Fruit fly (Drosophila melanogaster) whole organism, prepupa: ENCODE data around the gene CG5087.

Experiments
- Blimp-1 ChIP-seq: fragments of 200-800 bp; sonication (Bioruptor generic); optimal IDR thresholded peaks from 3 replicates; lab custom pipeline; 2017; ENCODE audit warnings: missing biosample characterization, missing genetic modification characterization, mild to moderate bottlenecking, moderate library complexity, missing genetic modification reagents
- CG10631 ChIP-seq: fragments of 200-800 bp; sonication (Bioruptor generic); optimal IDR thresholded peaks from 2 replicates; lab custom pipeline; 2016; ENCODE audit warnings: missing biosample characterization, missing genetic modification characterization
- CG10669 ChIP-seq: fragments of 200-800 bp; sonication (Bioruptor generic); optimal IDR thresholded peaks from 3 replicates; lab custom pipeline; 2018; ENCODE audit warnings: missing biosample characterization, mild to moderate bottlenecking, missing genetic modification characterization, moderate library complexity
- CG11762 ChIP-seq: fragments of 200-800 bp; sonication (Bioruptor generic); optimal IDR thresholded peaks from 3 replicates; lab custom pipeline; 2016; ENCODE audit warnings: missing biosample characterization, missing genetic modification characterization; ENCODE audit not compliant: insufficient read depth
- CG11902 ChIP-seq: fragments of 200-800 bp; sonication (Bioruptor generic); optimal IDR thresholded peaks from 3 replicates; lab custom pipeline; 2016; ENCODE audit warnings: missing biosample characterization, missing genetic modification characterization
- CG15336 ChIP-seq: fragments of 200-800 bp; sonication (Bioruptor generic); IDR thresholded peaks from 2 replicates; pipeline ENCODE4 v1.3.6; 2022; ENCODE audit warnings: missing biosample characterization, missing genetic modification characterization
- CG16779 ChIP-seq: fragments of 200-800 bp; sonication (Bioruptor generic); optimal IDR thresholded peaks from 3 replicates; lab custom pipeline; 2017; ENCODE audit warnings: missing biosample characterization, mild to moderate bottlenecking, missing genetic modification characterization
- CG3032 ChIP-seq: fragments of 200-800 bp; optimal IDR thresholded peaks from 2 replicates; lab custom pipeline; 2019; ENCODE audit warnings: missing biosample characterization, mild to moderate bottlenecking, missing genetic modification characterization, moderate library complexity
- CG32006 ChIP-seq: fragments of 200-800 bp; sonication (Bioruptor generic); optimal IDR thresholded peaks from 3 replicates; lab custom pipeline; 2017; ENCODE audit warnings: missing biosample characterization, mild to moderate bottlenecking, missing genetic modification characterization
- CG34406 ChIP-seq: fragments of 200-800 bp; sonication (Bioruptor generic); optimal IDR thresholded peaks from 3 replicates; lab custom pipeline; 2016; ENCODE audit warnings: missing biosample characterization, missing genetic modification characterization
- CG3919 ChIP-seq: fragments of 200-800 bp; sonication (Bioruptor generic); optimal IDR thresholded peaks from 3 replicates; lab custom pipeline; 2016; ENCODE audit warnings: missing biosample characterization, missing genetic modification characterization
- CG4318 ChIP-seq: fragments of 200-800 bp; sonication (Bioruptor generic); optimal IDR thresholded peaks from 3 replicates; lab custom pipeline; 2017; ENCODE audit warnings: missing biosample characterization, mild to moderate bottlenecking, missing genetic modification characterization
- CG6163 ChIP-seq: fragments of 200-800 bp; sonication (Bioruptor generic); IDR thresholded peaks from 3 replicates; pipeline ENCODE4 v1.3.6; 2022; ENCODE audit warnings: missing biosample characterization, missing genetic modification characterization
- CG6792 ChIP-seq: fragments of 200-800 bp; sonication (Bioruptor generic); optimal IDR thresholded peaks from 3 replicates; lab custom pipeline; 2016; ENCODE audit warnings: missing biosample characterization, missing genetic modification characterization
- CG6808 ChIP-seq: fragments of 200-800 bp; sonication (Bioruptor generic); optimal IDR thresholded peaks from 3 replicates; lab custom pipeline; 2017; ENCODE audit warnings: missing biosample characterization, missing genetic modification characterization, mild to moderate bottlenecking, moderate library complexity, missing genetic modification reagents
- CG6854 ChIP-seq: fragments of 200-800 bp; sonication (Bioruptor generic); optimal IDR thresholded peaks from 2 replicates; lab custom pipeline; 2017; ENCODE audit warnings: missing biosample characterization, mild to moderate bottlenecking, missing genetic modification characterization
- CG7368 ChIP-seq: fragments of 200-800 bp; sonication (Bioruptor generic); optimal IDR thresholded peaks from 3 replicates; lab custom pipeline; 2016; ENCODE audit warnings: missing biosample characterization, missing genetic modification characterization
- CG8119 ChIP-seq: fragments of 200-800 bp; sonication (Bioruptor generic); IDR thresholded peaks from 3 replicates; pipeline ENCODE4 v1.3.6; 2022; ENCODE audit warnings: missing biosample characterization, missing genetic modification characterization
- CG8319 ChIP-seq: fragments of 200-800 bp; sonication (Bioruptor generic); optimal IDR thresholded peaks from 3 replicates; lab custom pipeline; 2016; ENCODE audit warnings: missing biosample characterization, missing genetic modification characterization
- CG8632 ChIP-seq: fragments of 200-800 bp; sonication (Bioruptor generic); optimal IDR thresholded peaks from 3 replicates; lab custom pipeline; 2016; ENCODE audit warnings: missing biosample characterization, missing genetic modification characterization
- CG9139 ChIP-seq: fragments of 200-800 bp; sonication (Bioruptor generic); optimal IDR thresholded peaks from 3 replicates; lab custom pipeline; 2017; ENCODE audit warnings: missing biosample characterization, mild to moderate bottlenecking, missing genetic modification characterization
- Eip75B ChIP-seq: fragments of 200-800 bp; sonication (Bioruptor generic); optimal IDR thresholded peaks from 3 replicates; lab custom pipeline; 2016; ENCODE audit warnings: missing biosample characterization, missing genetic modification characterization
- Eip78C ChIP-seq: fragments of 200-800 bp; sonication (Bioruptor generic); peaks from one replicate; lab custom pipeline; 2016; ENCODE audit warnings: missing biosample characterization, missing genetic modification characterization
- Ets96B ChIP-seq: fragments of 200-800 bp; optimal IDR thresholded peaks from 2 replicates; lab custom pipeline; 2019; ENCODE audit warnings: missing biosample characterization, mild to moderate bottlenecking, missing genetic modification characterization, moderate library complexity
- Gug ChIP-seq: fragments of 200-800 bp; sonication (Bioruptor generic); IDR thresholded peaks from 2 replicates; pipeline ENCODE4 v1.3.6; 2022; ENCODE audit warnings: missing biosample characterization, missing genetic modification characterization
- Hr39 ChIP-seq: fragments of 200-800 bp; sonication (Bioruptor generic); optimal IDR thresholded peaks from 2 replicates; lab custom pipeline; 2016; ENCODE audit warnings: missing biosample characterization, missing genetic modification characterization
- Hr4 ChIP-seq: fragments of 200-800 bp; sonication (Bioruptor generic); optimal IDR thresholded peaks from 3 replicates; lab custom pipeline; 2016; ENCODE audit warnings: missing biosample characterization, missing genetic modification characterization
- Lpt ChIP-seq: fragments of 200-800 bp; sonication (Bioruptor generic); optimal IDR thresholded peaks from 3 replicates; lab custom pipeline; 2016; ENCODE audit warnings: missing biosample characterization, missing genetic modification characterization
- Met ChIP-seq: fragments of 200-800 bp; sonication (Bioruptor generic); optimal IDR thresholded peaks from 3 replicates; lab custom pipeline; 2016; ENCODE audit warnings: missing biosample characterization, missing genetic modification characterization
- Sox102F ChIP-seq: fragments of 200-800 bp; sonication (Bioruptor generic); optimal IDR thresholded peaks from 2 replicates; lab custom pipeline; 2016; ENCODE audit warnings: missing biosample characterization, mild to moderate bottlenecking, missing genetic modification characterization
- Sox15 ChIP-seq: fragments of 200-800 bp; sonication (Bioruptor generic); optimal IDR thresholded peaks from 3 replicates; lab custom pipeline; 2016; ENCODE audit warnings: missing biosample characterization, missing genetic modification characterization
- acj6 ChIP-seq: fragments of 200-800 bp; sonication (Bioruptor generic); optimal IDR thresholded peaks from 3 replicates; lab custom pipeline; 2016; ENCODE audit warnings: missing biosample characterization, missing genetic modification characterization
- cyc ChIP-seq: fragments of 200-800 bp; sonication (Bioruptor generic); optimal IDR thresholded peaks from 3 replicates; lab custom pipeline; 2016; ENCODE audit warnings: missing biosample characterization, missing genetic modification characterization
- dsx ChIP-seq: fragments of 200-800 bp; optimal IDR thresholded peaks from 3 replicates; lab custom pipeline; 2019; ENCODE audit warnings: missing biosample characterization, mild to moderate bottlenecking, missing genetic modification characterization, moderate library complexity; ENCODE audit not compliant: poor library complexity, severe bottlenecking
- esn ChIP-seq: fragments of 200-800 bp; sonication (Bioruptor generic); optimal IDR thresholded peaks from 2 replicates; lab custom pipeline; 2016; ENCODE audit warnings: missing biosample characterization, mild to moderate bottlenecking, missing genetic modification characterization, moderate library complexity
- fd59A ChIP-seq: fragments of 200-800 bp; sonication (Bioruptor generic); optimal IDR thresholded peaks from 2 replicates; lab custom pipeline; 2017; ENCODE audit warnings: missing biosample characterization, mild to moderate bottlenecking, missing genetic modification characterization, missing genetic modification reagents
- fd85E ChIP-seq: fragments of 200-800 bp; sonication (Bioruptor generic); optimal IDR thresholded peaks from 3 replicates; lab custom pipeline; 2016; ENCODE audit warnings: missing biosample characterization, missing genetic modification characterization
- fkh ChIP-seq: fragments of 200-800 bp; sonication (Bioruptor generic); optimal IDR thresholded peaks from 3 replicates; lab custom pipeline; 2017; ENCODE audit warnings: missing biosample characterization, mild to moderate bottlenecking, missing genetic modification characterization, moderate library complexity
- net ChIP-seq: fragments of 200-800 bp; sonication (Bioruptor generic); optimal IDR thresholded peaks from 3 replicates; lab custom pipeline; 2016; ENCODE audit warnings: missing biosample characterization, missing genetic modification characterization
- pdm3 ChIP-seq: fragments of 200-800 bp; sonication (Bioruptor generic); optimal IDR thresholded peaks from 3 replicates; lab custom pipeline; 2016; ENCODE audit warnings: missing biosample characterization, missing genetic modification characterization
- salr ChIP-seq, 2 experiments: fragments of 200-800 bp; sonication (Bioruptor generic); optimal IDR thresholded peaks; 3 replicates each; lab custom pipeline; 2016 to 2018; ENCODE audit warnings: missing biosample characterization in 2 of 2, missing genetic modification characterization in 2 of 2, mild to moderate bottlenecking in 1 of 2
- ss ChIP-seq, 2 experiments: fragments of 200-800 bp; sonication (Bioruptor generic); optimal IDR thresholded peaks; 2 replicates in 1 of 2; 3 replicates in 1 of 2; lab custom pipeline; 2017 to 2018; ENCODE audit warnings: mild to moderate bottlenecking in 2 of 2, missing biosample characterization in 2 of 2, missing genetic modification characterization in 2 of 2, moderate library complexity in 1 of 2
- svp ChIP-seq: fragments of 200-800 bp; sonication (Bioruptor generic); peaks from one replicate; lab custom pipeline; 2016; ENCODE audit warnings: missing biosample characterization, missing genetic modification characterization
- vri ChIP-seq: fragments of 200-800 bp; sonication (Bioruptor generic); optimal IDR thresholded peaks from 3 replicates; lab custom pipeline; 2016; ENCODE audit warnings: missing biosample characterization, mild to moderate bottlenecking, missing genetic modification characterization

The CG5087 gene

DNA sequence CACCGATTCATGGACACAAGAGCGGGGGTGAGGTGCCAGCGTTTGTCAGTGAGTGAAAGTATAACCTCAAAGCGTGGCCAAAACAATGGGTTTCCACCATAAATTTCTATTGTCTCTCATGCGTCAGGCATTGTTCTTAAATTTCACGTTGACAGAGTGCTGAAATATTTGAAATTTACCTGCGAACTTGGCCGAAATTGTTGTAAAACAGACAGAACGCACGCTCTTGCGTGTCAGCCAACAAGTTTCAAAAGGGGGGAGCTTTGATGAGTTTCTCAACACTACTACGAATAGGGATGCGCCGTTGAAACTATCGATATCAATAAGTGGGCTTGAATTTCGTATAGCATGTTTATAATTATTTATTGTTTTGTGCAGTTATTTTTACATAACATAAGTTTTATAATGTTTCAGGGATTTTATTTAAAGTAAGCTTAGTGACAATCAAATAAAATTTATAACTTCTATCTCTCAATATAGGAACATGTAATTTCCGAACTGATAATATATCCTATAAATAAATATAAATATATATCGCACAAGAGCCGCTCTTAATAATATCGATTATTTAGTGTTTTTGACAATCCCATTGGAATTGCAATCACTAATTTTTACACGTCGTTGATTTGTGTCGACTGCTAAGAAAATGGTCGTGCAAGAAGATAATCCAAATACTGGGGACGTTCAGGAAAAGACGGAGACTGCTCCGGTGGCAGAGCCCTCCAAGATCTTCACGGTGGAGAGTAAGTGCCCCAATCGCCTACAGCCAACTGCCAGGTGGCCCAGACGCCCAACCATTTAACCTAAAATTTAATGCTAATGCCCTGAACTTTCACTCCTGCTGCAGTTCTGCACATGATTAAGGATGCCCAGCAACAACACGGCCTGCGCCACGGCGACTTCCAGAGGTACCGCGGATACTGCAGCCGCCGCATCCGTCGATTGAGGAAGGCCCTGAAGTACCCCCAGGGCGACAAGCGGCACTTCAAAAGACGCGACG is 23.2 kb upstream of the CG5087 start, which contains the start of the genes pix and Srp68 (continued):
- no peak for TF ChIP-seq CG8119 (GFP tag; lab: Robert Waterston, UW)
- TF ChIP-seq ss (GFP tag; optimal IDR thresholded peaks at IDR 0.05; lab: Kevin White, UChicago) = peak in 1 of 2 experiments; percentile 17
- no peak for TF ChIP-seq CG4318 (GFP tag; lab: Kevin White, UChicago)
- TF ChIP-seq CG15336 (GFP tag; lab: Robert Waterston, UW) = 0 out of 2 replicates have a peak, but pooled peaks have one; percentile 7
- peak; percentile 69 for TF ChIP-seq CG3032 (tag; lab: Kevin White, UChicago)
- TF ChIP-seq CG6792 (GFP tag; lab: Kevin White, UChicago) = no peak
- TF ChIP-seq Lpt (GFP tag; lab: Kevin White, UChicago) = no peak
- TF ChIP-seq CG8632 (GFP tag; lab: Kevin White, UChicago) = no peak
- peak; percentile 5 for TF ChIP-seq CG34406 (GFP tag; lab: Kevin White, UChicago)
- TF ChIP-seq esn (GFP tag; lab: Kevin White, UChicago) = peak; percentile 83
- no peak for TF ChIP-seq CG3919 (GFP tag; lab: Kevin White, UChicago)
- TF ChIP-seq CG9139 (GFP tag; lab: Kevin White, UChicago) = no peak
- TF ChIP-seq Sox15 (GFP tag; lab: Kevin White, UChicago) = peak; percentile 59
- TF ChIP-seq CG10631 = peak; percentile 47
- TF ChIP-seq Eip75B (GFP tag; lab: Kevin White, UChicago) = no peak
- TF ChIP-seq Eip78C = no peak
- no peak for TF ChIP-seq acj6 (GFP tag; lab: Kevin White, UChicago)
- TF ChIP-seq CG10669 (GFP tag; lab: Kevin White, UChicago) = no peak
- TF ChIP-seq CG6163 (GFP tag; lab: Robert Waterston, UW) = no peak
- no peak for TF ChIP-seq salr (GFP tag; optimal IDR thresholded peaks at IDR 0.05; lab: Kevin White, UChicago)
- no peak for TF ChIP-seq Met
- TF ChIP-seq Ets96B = peak; percentile 62
- TF ChIP-seq fd59A (GFP tag; lab: Kevin White, UChicago) = peak; percentile 23
- peak; percentile 84 for TF ChIP-seq Blimp-1 (GFP tag; lab: Kevin White, UChicago)
- no peak for TF ChIP-seq CG11762 (GFP tag; lab: Kevin White, UChicago)
- peak; percentile 90 for TF ChIP-seq svp (GFP tag; lab: Kevin White, UChicago)
- TF ChIP-seq Sox102F (GFP tag; lab: Kevin White, UChicago) = no peak

DNA sequence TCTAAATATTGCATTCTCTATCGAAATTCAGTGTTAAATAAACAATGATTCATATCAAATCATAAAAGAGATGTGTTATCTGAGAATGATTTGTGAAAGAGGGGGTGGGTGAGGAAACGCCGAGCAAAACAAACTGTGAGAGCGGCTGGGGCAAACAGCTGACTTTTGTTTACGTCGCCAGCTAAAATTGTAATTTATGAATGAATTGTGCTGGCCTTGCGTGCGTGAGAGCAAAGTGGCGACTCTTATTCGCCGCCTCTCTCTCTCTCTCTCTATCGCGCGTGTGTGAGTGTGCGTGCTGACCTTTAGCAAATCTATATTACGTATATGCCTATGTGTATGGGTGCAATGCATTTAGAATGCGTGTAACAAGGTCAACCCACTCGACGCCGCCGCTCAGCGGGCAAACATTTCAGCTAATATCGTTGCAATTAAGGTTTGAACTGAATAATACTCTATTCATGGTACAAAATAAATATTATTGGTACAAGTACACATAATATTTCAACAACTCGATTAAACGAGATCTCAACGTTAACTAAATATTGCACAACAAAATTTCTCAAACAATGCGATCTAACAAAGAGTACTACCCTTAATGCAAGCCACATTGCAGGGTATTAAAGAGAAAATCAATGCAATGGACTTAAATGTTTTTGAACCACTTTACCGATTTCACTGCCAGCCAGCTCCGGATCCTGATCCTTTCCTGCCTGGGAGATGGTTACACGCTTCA is 19.1 kb upstream of the CG5087 start:
- TF ChIP-seq svp (GFP tag; lab: Kevin White, UChicago) (peak; percentile 81), CG16779 (tag; lab: Kevin White, UChicago) (no peak), CG11902 (GFP tag; lab: Kevin White, UChicago) (no peak), Hr4 (peak; percentile 71), vri (GFP tag; lab: Kevin White, UChicago) (no peak), CG32006 (GFP tag; lab: Kevin White, UChicago) (peak; percentile 66), cyc (GFP tag; lab: Kevin White, UChicago) (peak; percentile 35), dsx (GFP tag; lab: Kevin White, UChicago) (no peak), Sox102F (GFP tag; lab: Kevin White, UChicago) (no peak), fkh (GFP tag; lab: Kevin White, UChicago) (peak; percentile 67), Hr39 (peak; percentile 70), fd85E (GFP tag; lab: Kevin White, UChicago) (no peak), CG6854 (GFP tag; lab: Kevin White, UChicago) (no peak), net (GFP tag; lab: Kevin White, UChicago) (peak; percentile 63), CG7368 (GFP tag; lab: Kevin White, UChicago) (no peak), CG11762 (GFP tag; lab: Kevin White, UChicago) (no peak), CG8319 (no peak), Met (no peak), CG8119 (GFP tag; lab: Robert Waterston, UW) (peak; percentile 72; the same call in 2 of the 3 replicates), CG6808 (GFP tag; lab: Kevin White, UChicago) (no peak), CG3032 (tag; lab: Kevin White, UChicago) (no peak), CG10669 (GFP tag; lab: Kevin White, UChicago) (no peak), CG3919 (GFP tag; lab: Kevin White, UChicago) (no peak), pdm3 (GFP tag; lab: Kevin White, UChicago) (no peak), Gug (GFP tag; lab: Robert Waterston, UW) (peak; percentile 54; the same call in 1 of the 2 replicates), CG8632 (GFP tag; lab: Kevin White, UChicago) (peak; percentile 6), Blimp-1 (GFP tag; lab: Kevin White, UChicago) (no peak), CG34406 (GFP tag; lab: Kevin White, UChicago) (peak; percentile 29), CG4318 (GFP tag; lab: Kevin White, UChicago) (no peak)
